Fruit fly (Drosophila melanogaster): ENCODE measurements around the gene Acsf2.
A peak's percentile ranks its signal among the peaks of the same experiment; 100 is the strongest.

Gene Acsf2

DNA sequence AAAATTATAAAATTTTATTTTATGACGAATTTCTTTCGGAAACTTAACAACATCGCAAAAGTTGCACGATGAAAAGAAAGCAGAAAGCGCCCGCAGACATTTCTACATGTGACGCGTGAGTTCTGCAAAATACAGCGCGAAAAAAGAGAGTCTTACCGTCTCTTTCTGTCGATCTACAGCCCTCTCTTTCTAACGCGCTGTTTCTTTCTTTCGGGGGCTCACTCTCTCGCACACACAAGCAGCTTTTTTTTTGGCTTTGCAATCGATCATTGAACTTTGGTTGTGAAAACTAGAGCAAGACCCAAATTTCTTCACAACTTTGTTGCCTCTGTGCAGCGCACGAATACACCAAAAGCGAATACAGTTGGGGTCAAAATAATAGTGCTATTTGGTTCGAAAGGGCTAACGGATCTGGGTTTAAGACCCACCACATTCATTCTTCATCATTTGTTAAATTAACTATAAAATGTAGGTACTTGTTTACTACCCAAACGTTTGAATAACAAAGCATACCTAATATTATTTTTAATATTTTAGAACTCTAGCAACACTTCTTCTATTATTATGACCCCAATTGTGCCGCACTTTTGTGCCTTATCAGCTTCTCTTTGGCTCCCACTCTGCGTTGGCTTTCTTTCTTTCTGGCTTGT is 42.9 kb downstream of the Acsf2 start (continued):
- TF ChIP-seq Bgb (GFP tag; IDR thresholded peaks at IDR 0.05; ENCODE audit: partially characterized antibody) (no peak), da (GFP tag; optimal IDR thresholded peaks at IDR 0.05) (no peak), org-1 (GFP tag; optimal IDR thresholded peaks at IDR 0.05) (peak; percentile 84), oc (tag; optimal IDR thresholded peaks at IDR 0.05) (peak; percentile 92), chm (GFP tag; IDR thresholded peaks at IDR 0.05) (peak; percentile 78), fd96Cb (tag; optimal IDR thresholded peaks at IDR 0.05) (peak; percentile 90), amos (GFP tag; IDR thresholded peaks at IDR 0.05; ENCODE audit: partially characterized antibody) (no peak), lola (GFP tag; optimal IDR thresholded peaks at IDR 0.05) (peak in 1 of 3 experiments; percentile 85), Atf3 (GFP tag; optimal IDR thresholded peaks at IDR 0.05) (peak; percentile 49), sug (tag; optimal IDR thresholded peaks at IDR 0.05) (peak; percentile 83), CG18011 (GFP tag; optimal IDR thresholded peaks at IDR 0.05) (peak; percentile 57), CrebB (tag; optimal IDR thresholded peaks at IDR 0.05) (peak; percentile 86), exex (tag; optimal IDR thresholded peaks at IDR 0.05) (no peak), CG6765 (GFP tag; optimal IDR thresholded peaks at IDR 0.05) (no peak), CG17568 (GFP tag; optimal IDR thresholded peaks at IDR 0.05) (peak; percentile 82), CG4854 (GFP tag; optimal IDR thresholded peaks at IDR 0.05) (peak; percentile 49), ranshi (GFP tag; IDR thresholded peaks at IDR 0.05) (peak; percentile 59), wor (GFP tag; IDR thresholded peaks at IDR 0.05) (peak; percentile 81), Hr3 (GFP tag; optimal IDR thresholded peaks at IDR 0.05) (peak; percentile 91), CG3847 (GFP tag; IDR thresholded peaks at IDR 0.05) (no peak), tup (GFP tag; optimal IDR thresholded peaks at IDR 0.05) (peak; percentile 16), seq (GFP tag; IDR thresholded peaks at IDR 0.05) (peak; percentile 87), CG13424 (tag; optimal IDR thresholded peaks at IDR 0.05) (peak; percentile 94), ac (GFP tag; optimal IDR thresholded peaks at IDR 0.05) (no peak), CG31388 (GFP tag; optimal IDR thresholded peaks at IDR 0.05) (no peak), Sry-β (GFP tag; optimal IDR thresholded peaks at IDR 0.05) (peak; percentile 33), unc-4 (GFP tag; IDR thresholded peaks at IDR 0.05; ENCODE audit: partially characterized antibody) (no peak), CG31441 (GFP tag; IDR thresholded peaks at IDR 0.05) (peak; percentile 90), row (GFP tag; IDR thresholded peaks at IDR 0.05) (peak; percentile 96), Drgx (GFP tag; IDR thresholded peaks at IDR 0.05) (peak; percentile 29), CG10565 (GFP tag; optimal IDR thresholded peaks at IDR 0.05) (peak; percentile 22), CG10267 (tag; optimal IDR thresholded peaks at IDR 0.05) (peak; percentile 77), luna (GFP tag; optimal IDR thresholded peaks at IDR 0.05) (no peak), zen2 (GFP tag; IDR thresholded peaks at IDR 0.05; ENCODE audit: partially characterized antibody) (no peak), CG7839 (tag; optimal IDR thresholded peaks at IDR 0.05) (peak; percentile 91), mirr (GFP tag; optimal IDR thresholded peaks at IDR 0.05) (no peak), Vsx1 (GFP tag; optimal IDR thresholded peaks at IDR 0.05) (peak; percentile 51), gem (tag; optimal IDR thresholded peaks at IDR 0.05) (peak; percentile 96), hkb (optimal IDR thresholded peaks at IDR 0.05) (no peak), hkb (GFP tag; IDR thresholded peaks at IDR 0.05) (peak; percentile 84), gsb-n (tag; optimal IDR thresholded peaks at IDR 0.05) (peak; percentile 91), CG16863 (GFP tag; optimal IDR thresholded peaks at IDR 0.05) (peak; percentile 65), slp2 (GFP tag; optimal IDR thresholded peaks at IDR 0.05) (peak; percentile 49), CG18599 (GFP tag; optimal IDR thresholded peaks at IDR 0.05) (peak; percentile 79), B-H1 (GFP tag; IDR thresholded peaks at IDR 0.05) (peak; percentile 62), toy (GFP tag; IDR thresholded peaks at IDR 0.05) (no peak), CG7786 (GFP tag; optimal IDR thresholded peaks at IDR 0.05) (peak; percentile 46), Atf-2 (GFP tag; optimal IDR thresholded peaks at IDR 0.05) (peak; percentile 40), esg (GFP tag; conservative IDR thresholded peaks at IDR 0.05) (peak; percentile 88), sob (GFP tag; IDR thresholded peaks at IDR 0.05) (peak; percentile 71)

All from whole organism, embryonic.